Worm (Caenorhabditis elegans): Measurements from ENCODE around the gene Y54G11A.14.

Y54G11A.14 gene

ce11 chrII:14294390-14294789 lies 23.6 kb upstream of the Y54G11A.14 start:
- TF ChIP-seq alr-1 (tag; optimal IDR thresholded peaks at IDR 0.05; ENCODE audit: borderline replicate concordance) (no peak), aha-1 (tag; optimal IDR thresholded peaks at IDR 0.05) (no peak), efl-1 (optimal IDR thresholded peaks at IDR 0.05) (no peak), efl-1 (GFP tag; optimal IDR thresholded peaks at IDR 0.05 in 1 of 2) (peak in 1 of 2 experiments; percentile 85), fkh-10 (GFP tag; optimal IDR thresholded peaks at IDR 0.05) (no peak), hlh-17 (GFP tag; optimal IDR thresholded peaks at IDR 0.05; ENCODE audit: borderline replicate concordance) (no peak)

- TF ChIP-seq lsy-2 (tag; optimal IDR thresholded peaks at IDR 0.05) (peak; percentile 24 to 46), mdl-1 (tag; optimal IDR thresholded peaks at IDR 0.05) (peak in 1 of 2 experiments; percentile 96), nhr-20 (tag; optimal IDR thresholded peaks at IDR 0.05) (peak; percentile 87), ama-1 (optimal IDR thresholded peaks at IDR 0.05) (no peak), mep-1 (tag; optimal IDR thresholded peaks at IDR 0.05) (peak; percentile 75), ceh-90 (tag; optimal IDR thresholded peaks at IDR 0.05) (no peak), ceh-82 (tag; optimal IDR thresholded peaks at IDR 0.05) (no peak), nhr-85 (tag) (peak; percentile 85), lin-14 (GFP tag; optimal IDR thresholded peaks at IDR 0.05) (peak; percentile 80), ceh-88 (GFP tag; IDR thresholded peaks at IDR 0.05) (no peak), lin-35 (GFP tag; optimal IDR thresholded peaks at IDR 0.05) (peak; percentile 14 to 68), skn-1 (tag; optimal IDR thresholded peaks at IDR 0.05) (peak; percentile 66), mef-2 (tag; optimal IDR thresholded peaks at IDR 0.05) (no peak), tlp-1 (tag; optimal IDR thresholded peaks at IDR 0.05) (no peak), fkh-4 (tag; optimal IDR thresholded peaks at IDR 0.05; ENCODE audit: borderline replicate concordance) (no peak), alr-1 (tag; optimal IDR thresholded peaks at IDR 0.05; ENCODE audit: borderline replicate concordance) (no peak), ces-1 (GFP tag; optimal IDR thresholded peaks at IDR 0.05) (no peak), fkh-10 (GFP tag; optimal IDR thresholded peaks at IDR 0.05) (no peak), elt-2 (tag; optimal IDR thresholded peaks at IDR 0.05) (peak; percentile 87), aly-2 (tag; optimal IDR thresholded peaks at IDR 0.05) (no peak), lin-13 (GFP tag; optimal IDR thresholded peaks at IDR 0.05) (no peak), ceh-8 (GFP tag; optimal IDR thresholded peaks at IDR 0.05) (no peak), rnt-1 (tag; optimal IDR thresholded peaks at IDR 0.05) (peak; percentile 2), hlh-4 (tag; optimal IDR thresholded peaks at IDR 0.05) (no peak), fkh-8 (tag; optimal IDR thresholded peaks at IDR 0.05) (no peak), nhr-84 (tag; optimal IDR thresholded peaks at IDR 0.05) (no peak), nhr-19 (GFP tag; conservative IDR thresholded peaks at IDR 0.05) (peak; percentile 16; the same call in 1 of the 2 replicates), dpl-1 (GFP tag; optimal IDR thresholded peaks at IDR 0.05) (peak in 2 of 3 experiments; percentile 46 to 47), ztf-4 (tag; optimal IDR thresholded peaks at IDR 0.05) (no peak), swsn-7 (tag; optimal IDR thresholded peaks at IDR 0.05) (peak; percentile 19), pqm-1 (tag; optimal IDR thresholded peaks at IDR 0.05) (no peak), sptf-1 (tag; optimal IDR thresholded peaks at IDR 0.05) (no peak), ztf-11 (tag; optimal IDR thresholded peaks at IDR 0.05) (no peak), C34B4.2 (tag; optimal IDR thresholded peaks at IDR 0.05) (no peak), hlh-17 (GFP tag; optimal IDR thresholded peaks at IDR 0.05; ENCODE audit: borderline replicate concordance) (no peak), nhr-76 (tag; optimal IDR thresholded peaks at IDR 0.05) (no peak), vab-15 (tag; optimal IDR thresholded peaks at IDR 0.05) (no peak), nhr-77 (tag; optimal IDR thresholded peaks at IDR 0.05) (peak; percentile 68), blmp-1 (tag; optimal IDR thresholded peaks at IDR 0.05) (peak; percentile 95), nhr-28 (tag; optimal IDR thresholded peaks at IDR 0.05) (no peak), snu-23 (GFP tag; optimal IDR thresholded peaks at IDR 0.05) (peak; percentile 77), nhr-47 (tag; optimal IDR thresholded peaks at IDR 0.05) (peak; percentile 9), nhr-90 (tag; optimal IDR thresholded peaks at IDR 0.05; ENCODE audit: poor library complexity) (peak; percentile 66), nhr-71 (tag; optimal IDR thresholded peaks at IDR 0.05) (peak; percentile 69), tbx-2 (tag; optimal IDR thresholded peaks at IDR 0.05) (peak; percentile 35), efl-1 (optimal IDR thresholded peaks at IDR 0.05) (peak; percentile 30 to 49), efl-1 (GFP tag; optimal IDR thresholded peaks at IDR 0.05 in 1 of 2) (peak in 1 of 2 experiments; percentile 72), nhr-237 (tag; optimal IDR thresholded peaks at IDR 0.05) (no peak), C16A3.4 (tag; optimal IDR thresholded peaks at IDR 0.05) (no peak), elt-3 (tag; optimal IDR thresholded peaks at IDR 0.05) (peak in 2 of 6 experiments; percentile 19 to 72)
Measured at ce11 chrII:14296320-14296719, 21.6 kb upstream of the Y54G11A.14 start.
